Worm (Caenorhabditis elegans) whole organism, L4 larva: ENCODE data around the gene egas-3.
A peak's percentile ranks its signal among the peaks of the same experiment; 100 is the strongest.

ENCODE experiments used
- F26F4.8 ChIP-seq: fragments of 200-800 bp; sonication (Bioruptor generic); conservative IDR thresholded peaks from 2 replicates; pipeline ENCODE4 v1.3.6; 2022; ENCODE audit warnings: missing genetic modification characterization, missing compliant biosample characterization
- Y5F2A.4 ChIP-seq: fragments of 200-800 bp; sonication (Bioruptor generic); optimal IDR thresholded peaks from 2 replicates; lab custom pipeline; 2018; ENCODE audit warnings: mild to moderate bottlenecking, missing genetic modification characterization, missing compliant biosample characterization
- Y75B8A.6 ChIP-seq: fragments of 200-800 bp; sonication (Bioruptor generic); IDR thresholded peaks from 2 replicates; pipeline ENCODE4 v1.3.6; 2022; ENCODE audit warnings: missing genetic modification reagents, missing genetic modification characterization, missing compliant biosample characterization
- aha-1 ChIP-seq: fragments of 150-350 bp; peaks from one replicate; lab custom pipeline; 2014; ENCODE audit warnings: missing biosample characterization, missing genetic modification characterization
- ceh-28 ChIP-seq: fragments of 150-350 bp; optimal IDR thresholded peaks from 2 replicates; lab custom pipeline; 2014; ENCODE audit warnings: missing biosample characterization, missing genetic modification reagents, missing genetic modification characterization
- ces-1 ChIP-seq: fragments of 150-350 bp; sonication (generic microtip); optimal IDR thresholded peaks from 4 replicates; lab custom pipeline; 2014; ENCODE audit warnings: missing biosample characterization, missing genetic modification reagents, missing genetic modification characterization
- cey-2 ChIP-seq: sonication (generic microtip); optimal IDR thresholded peaks from 3 replicates; lab custom pipeline; 2017; ENCODE audit warnings: missing genetic modification characterization, mild to moderate bottlenecking, missing compliant biosample characterization, antibody characterized with exemption, borderline replicate concordance; ENCODE audit not compliant: insufficient read depth
- ctbp-1 ChIP-seq: fragments of 200-800 bp; sonication (Bioruptor generic); IDR thresholded peaks from 2 replicates; pipeline ENCODE4 v1.3.6; 2022; ENCODE audit warnings: missing genetic modification reagents, missing genetic modification characterization, missing compliant biosample characterization
- daf-12 ChIP-seq: fragments of 150-350 bp; optimal IDR thresholded peaks from 2 replicates; lab custom pipeline; 2014; ENCODE audit warnings: missing biosample characterization, missing genetic modification reagents, missing genetic modification characterization
- dmd-9 ChIP-seq: fragments of 200-800 bp; sonication (Bioruptor generic); IDR thresholded peaks from 2 replicates; pipeline ENCODE4 v1.3.6; 2022; ENCODE audit warnings: missing genetic modification reagents, missing genetic modification characterization, missing compliant biosample characterization
- dpl-1 ChIP-seq: fragments of 150-350 bp; optimal IDR thresholded peaks from 2 replicates; lab custom pipeline; 2014; ENCODE audit warnings: missing biosample characterization, missing genetic modification reagents, missing genetic modification characterization
- dve-1 ChIP-seq: sonication (generic microtip); optimal IDR thresholded peaks from 2 replicates; lab custom pipeline; 2017; ENCODE audit warnings: antibody characterized with exemption, mild to moderate bottlenecking, missing genetic modification characterization, missing compliant biosample characterization; ENCODE audit not compliant: insufficient read depth
- egl-43 ChIP-seq: fragments of 200-800 bp; sonication (Bioruptor generic); IDR thresholded peaks from 2 replicates; pipeline ENCODE4 v1.3.6; 2022; ENCODE audit warnings: missing genetic modification reagents, missing genetic modification characterization, missing compliant biosample characterization
- fkh-10 ChIP-seq: fragments of 150-350 bp; optimal IDR thresholded peaks from 2 replicates; lab custom pipeline; 2014; ENCODE audit warnings: missing biosample characterization, missing genetic modification reagents, missing genetic modification characterization
- hlh-30 ChIP-seq: sonication (generic microtip); optimal IDR thresholded peaks from 2 replicates; lab custom pipeline; 2017; ENCODE audit warnings: antibody characterized with exemption, mild to moderate bottlenecking, missing genetic modification characterization, missing compliant biosample characterization; ENCODE audit not compliant: insufficient read depth
- lin-1 ChIP-seq: fragments of 200-800 bp; sonication (Bioruptor generic); IDR thresholded peaks from 2 replicates; pipeline ENCODE4 v1.3.6; 2022; ENCODE audit warnings: missing genetic modification reagents, missing genetic modification characterization, missing compliant biosample characterization
- lin-38 ChIP-seq: fragments of 200-800 bp; sonication (Bioruptor generic); IDR thresholded peaks from 2 replicates; pipeline ENCODE4 v1.3.6; 2022; ENCODE audit warnings: missing genetic modification reagents, missing genetic modification characterization, missing compliant biosample characterization
- lin-39 ChIP-seq: fragments of 150-350 bp; optimal IDR thresholded peaks from 2 replicates; lab custom pipeline; 2014; ENCODE audit warnings: missing biosample characterization, missing genetic modification reagents, missing genetic modification characterization
- lsy-2 ChIP-seq, 2 experiments: fragments of 150-350 bp in 1 of 2; sonication (generic microtip) in 1 of 2; optimal IDR thresholded peaks; 2 replicates each; lab custom pipeline; 2014 to 2017; ENCODE audit warnings: missing biosample characterization in 2 of 2, missing genetic modification characterization in 2 of 2
- mdt-29 ChIP-seq: fragments of 200-800 bp; sonication (Bioruptor generic); IDR thresholded peaks from 2 replicates; pipeline ENCODE4 v1.3.6; 2022; ENCODE audit warnings: missing genetic modification reagents, missing genetic modification characterization, missing compliant biosample characterization
- mep-1 ChIP-seq: fragments of 150-350 bp; sonication (generic microtip); optimal IDR thresholded peaks from 3 replicates; lab custom pipeline; 2014; ENCODE audit warnings: missing biosample characterization, missing genetic modification characterization
- mes-2 ChIP-seq: sonication (generic microtip); optimal IDR thresholded peaks from 2 replicates; lab custom pipeline; 2016; ENCODE audit warnings: missing genotype, mild to moderate bottlenecking, missing genetic modification characterization, missing compliant biosample characterization; ENCODE audit not compliant: poor library complexity, severe bottlenecking
- nhr-11 ChIP-seq: fragments of 150-350 bp; optimal IDR thresholded peaks from 2 replicates; lab custom pipeline; 2014; ENCODE audit warnings: missing biosample characterization, missing genetic modification characterization
- nhr-28 ChIP-seq: fragments of 150-350 bp; optimal IDR thresholded peaks from 2 replicates; lab custom pipeline; 2014; ENCODE audit warnings: missing biosample characterization, missing genetic modification characterization
- nhr-6 ChIP-seq: fragments of 150-350 bp; optimal IDR thresholded peaks from 2 replicates; lab custom pipeline; 2014; ENCODE audit warnings: missing biosample characterization, missing genetic modification characterization
- set-16 ChIP-seq: fragments of 200-800 bp; sonication (Bioruptor generic); IDR thresholded peaks from 2 replicates; pipeline ENCODE4 v1.3.6; 2022; ENCODE audit warnings: missing genetic modification reagents, missing genetic modification characterization, missing compliant biosample characterization
- snpc-1.2 ChIP-seq: fragments of 200-800 bp; sonication (Bioruptor generic); IDR thresholded peaks from 2 replicates; pipeline ENCODE4 v1.3.6; 2022; ENCODE audit warnings: missing genetic modification reagents, missing genetic modification characterization, missing compliant biosample characterization
- spr-1 ChIP-seq: sonication (generic microtip); optimal IDR thresholded peaks from 2 replicates; lab custom pipeline; 2016; ENCODE audit warnings: mild to moderate bottlenecking, missing genetic modification characterization, missing compliant biosample characterization
- unc-62 ChIP-seq, 3 experiments: fragments of 150-350 bp in 1 of 3; sonication (generic microtip); optimal IDR thresholded peaks in 2 of 3; peaks in 1 of 3; 1 replicate in 1 of 3; 2 replicates in 2 of 3; lab custom pipeline; 2014 to 2017; ENCODE audit warnings: missing biosample characterization in 3 of 3, missing genetic modification characterization in 3 of 3, missing genetic modification reagents in 3 of 3, missing genotype in 1 of 3

The egas-3 gene

DNA sequence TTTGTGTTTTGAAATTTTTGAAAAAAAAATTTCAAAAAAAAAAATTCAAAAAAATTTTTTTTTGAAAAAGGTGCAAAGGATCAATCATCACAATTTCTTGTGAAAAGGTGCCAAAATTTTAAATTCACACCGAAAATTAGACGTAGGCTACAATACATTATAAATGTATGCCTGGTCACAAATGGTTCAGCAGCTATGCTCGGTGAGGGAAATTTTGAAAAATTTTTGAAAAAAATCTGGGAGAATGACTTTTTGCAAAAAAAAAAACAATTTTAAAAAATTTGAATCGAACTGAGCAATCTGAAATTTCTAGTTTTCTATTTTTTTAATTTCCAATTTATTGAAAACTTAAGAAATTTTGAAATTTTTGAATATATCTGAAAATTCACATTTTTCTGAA lies at the start of gene egas-3:
TSS of gene egas-3 (minus strand) at position 101 of the 400 bp plus-strand sequence.
- TF ChIP-seq nhr-28 (tag; lab: Kevin White, UChicago) (no peak), F26F4.8 (GFP tag; lab: Robert Waterston, UW) (no peak), dve-1 (tag; lab: Kevin White, UChicago) (no peak), spr-1 (tag; lab: Kevin White, UChicago) (no peak), dpl-1 (GFP tag; lab: Kevin White, UChicago) (no peak), mes-2 (tag; lab: Kevin White, UChicago) (no peak)

DNA sequence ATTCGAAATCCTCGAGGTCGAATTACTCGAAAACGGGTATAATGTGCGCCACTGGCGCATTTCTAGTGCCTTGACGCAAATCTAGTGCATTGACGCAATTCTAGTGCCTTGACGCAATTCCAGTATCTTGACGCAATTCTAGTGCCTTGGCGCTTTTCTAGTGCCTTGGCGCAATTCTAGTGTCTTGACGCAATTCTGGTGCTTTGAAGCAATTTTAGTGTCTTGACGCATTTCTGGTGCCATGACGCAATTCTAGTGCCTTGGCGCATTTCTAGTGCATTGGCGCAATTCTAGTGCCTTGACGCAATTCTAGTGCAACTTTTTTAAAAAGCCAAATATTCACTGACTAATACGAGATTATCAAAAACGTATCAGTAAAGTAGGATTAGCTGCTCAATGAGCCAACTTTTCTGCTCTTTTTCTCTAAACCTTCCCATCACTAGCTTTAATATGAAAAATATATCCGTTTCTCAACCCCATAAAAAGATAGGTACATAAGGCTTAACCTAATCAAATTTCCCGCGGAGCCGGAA lies 48.4 kb upstream of the egas-3 start, which contains the start of gene Y69H2.17:
TSS of gene Y69H2.17 (plus strand) at position 483 of the 533 bp plus-strand sequence.
- TF ChIP-seq unc-62 (GFP tag; optimal IDR thresholded peaks at IDR 0.05 in 1 of 2; lab: Kevin White, UChicago): peak in 1 of 2 experiments; percentile 30
- TF ChIP-seq unc-62 (tag; optimal IDR thresholded peaks at IDR 0.05; lab: Kevin White, UChicago): no peak
- TF ChIP-seq Y5F2A.4 (GFP tag; lab: Kevin White, UChicago): no peak

DNA sequence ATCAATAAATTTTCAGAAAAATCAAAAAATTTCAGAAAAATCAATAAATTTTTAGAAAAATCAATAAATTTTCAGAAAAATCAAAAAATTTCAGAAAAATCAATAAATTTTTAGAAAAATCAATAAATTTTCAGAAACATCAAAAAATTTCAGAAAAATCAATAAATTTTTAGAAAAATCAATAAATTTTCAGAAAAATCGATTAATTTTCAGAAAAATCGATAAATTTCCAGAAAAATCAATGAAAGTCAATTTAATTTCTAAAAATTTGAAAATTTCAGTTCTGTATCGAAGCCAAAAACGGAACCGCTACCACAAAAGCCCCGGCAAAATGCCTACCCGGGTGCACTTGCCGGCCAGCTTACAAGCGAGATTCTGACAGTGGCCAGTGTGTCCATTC lies 39.2 kb upstream of the egas-3 start:
- peak; percentile 37 for TF ChIP-seq ceh-28 (tag; lab: Kevin White, UChicago)

DNA sequence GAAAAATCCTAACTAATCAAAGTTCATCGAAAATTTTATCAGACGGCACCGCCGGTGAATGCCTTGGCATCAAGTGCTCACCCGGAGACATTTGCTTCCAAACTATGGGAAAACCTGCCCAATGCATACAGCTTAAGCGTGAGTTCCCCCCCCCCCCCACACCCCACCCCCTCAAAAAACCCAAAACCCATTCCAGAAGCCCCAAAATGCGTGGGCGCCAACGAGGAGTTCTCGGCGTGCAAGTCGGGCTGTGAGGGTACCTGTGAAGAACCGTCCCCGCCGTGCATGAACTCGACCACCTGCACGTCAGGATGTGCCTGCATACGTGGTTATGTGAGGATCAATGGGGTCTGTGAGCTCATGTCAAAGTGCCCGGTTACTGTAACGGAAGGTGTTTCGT lies 38.2 kb upstream of the egas-3 start:
- TF ChIP-seq cey-2 (tag; lab: Kevin White, UChicago): no peak
- no peak for TF ChIP-seq egl-43 (GFP tag; lab: Robert Waterston, UW)
- TF ChIP-seq set-16 (GFP tag; lab: Robert Waterston, UW): peak; percentile 70; the same call in 1 of the 2 replicates

DNA sequence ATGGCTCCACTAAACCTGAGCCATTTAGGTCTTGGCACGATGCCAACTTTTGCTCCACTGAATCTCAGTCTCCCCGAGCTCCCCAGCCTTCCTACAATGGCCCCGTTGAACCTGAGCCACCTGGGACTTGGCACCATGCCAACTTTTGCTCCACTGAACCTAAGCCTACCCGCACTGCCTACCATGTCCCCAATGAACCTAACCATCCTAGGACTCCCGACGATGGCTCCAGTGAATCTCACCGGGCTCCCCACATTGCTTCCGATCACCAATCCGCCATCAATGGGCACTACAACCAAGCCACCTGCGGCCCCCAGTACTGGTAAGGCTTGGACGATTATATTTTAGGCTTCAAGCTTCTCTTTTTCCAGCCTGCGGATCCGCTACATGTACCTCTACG lies 35.7 kb upstream of the egas-3 start:
- 0 out of 2 replicates have a peak, but pooled peaks have one; percentile 21 for TF ChIP-seq set-16 (GFP tag; lab: Robert Waterston, UW)
- TF ChIP-seq dmd-9 (GFP tag; lab: Robert Waterston, UW): 0 out of 2 replicates have a peak, but pooled peaks have one; percentile 9
- peak in 1 of 2 experiments; percentile 58 for TF ChIP-seq unc-62 (GFP tag; optimal IDR thresholded peaks at IDR 0.05 in 1 of 2; lab: Kevin White, UChicago)
- no peak for TF ChIP-seq unc-62 (tag; optimal IDR thresholded peaks at IDR 0.05; lab: Kevin White, UChicago)
- 0 out of 2 replicates have a peak, but pooled peaks have one; percentile 18 for TF ChIP-seq snpc-1.2 (GFP tag; lab: Robert Waterston, UW)
- TF ChIP-seq hlh-30 (tag; lab: Kevin White, UChicago): no peak
- TF ChIP-seq, all 104 proteins: peak for 4

DNA sequence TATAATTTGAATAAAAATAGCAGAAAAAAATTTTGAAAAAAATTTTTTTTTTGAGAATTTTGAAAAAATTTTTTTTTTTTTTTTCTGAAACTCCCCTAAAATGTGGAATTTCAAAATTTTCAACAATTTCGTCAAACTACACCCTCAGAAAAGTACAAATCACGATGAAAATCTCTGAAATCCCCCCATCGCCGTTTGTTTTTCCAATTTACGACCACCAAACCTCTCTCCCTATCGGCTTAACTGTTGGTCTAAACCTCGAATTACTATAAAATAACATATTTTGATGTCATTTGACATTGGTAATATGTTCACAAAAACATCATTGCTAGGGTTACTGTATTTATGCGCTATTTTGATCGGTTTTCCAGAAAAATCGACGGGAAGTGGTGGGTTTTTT lies 33.9 kb upstream of the egas-3 start, which contains the start of gene Y69H2.10:
TSS of gene Y69H2.10 (plus strand) at position 301 of the 400 bp plus-strand sequence.
- TF ChIP-seq nhr-11 (tag; lab: Kevin White, UChicago): no peak
- TF ChIP-seq fkh-10 (GFP tag; lab: Kevin White, UChicago): no peak
- no peak for TF ChIP-seq ctbp-1 (GFP tag; lab: Robert Waterston, UW)
- TF ChIP-seq ces-1 (GFP tag; lab: Kevin White, UChicago): no peak
- no peak for TF ChIP-seq mdt-29
- no peak for TF ChIP-seq dve-1 (tag; lab: Kevin White, UChicago)
- no peak for TF ChIP-seq lsy-2 (tag; optimal IDR thresholded peaks at IDR 0.05; lab: Kevin White, UChicago)
- TF ChIP-seq, all 104 proteins: peak for 0

DNA sequence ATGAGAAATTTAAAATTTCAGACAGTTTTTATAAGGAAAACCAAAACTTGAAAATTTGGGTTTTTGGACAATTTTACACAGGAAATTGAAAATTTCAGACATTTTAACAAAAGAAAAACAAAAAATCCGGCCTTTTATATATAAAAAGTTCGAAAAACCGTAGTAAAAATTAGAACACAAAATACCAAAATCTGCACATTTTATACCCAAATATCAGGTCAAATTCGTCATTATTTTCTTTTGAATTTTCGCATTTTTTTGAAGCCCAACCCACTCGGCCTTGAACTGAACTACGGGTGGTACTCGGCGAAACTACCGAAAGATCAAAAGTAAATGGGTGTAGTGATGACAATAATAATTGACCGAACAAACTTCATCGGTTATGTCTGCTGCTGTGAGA lies 31.0 kb upstream of the egas-3 start:
- TF ChIP-seq daf-12 (tag; lab: Kevin White, UChicago): no peak
- no peak for TF ChIP-seq lin-1 (GFP tag; lab: Robert Waterston, UW)
- TF ChIP-seq mep-1: no peak
- TF ChIP-seq nhr-6 (tag; lab: Kevin White, UChicago): no peak
- TF ChIP-seq aha-1: peak; percentile 92
- TF ChIP-seq lin-38 (GFP tag; lab: Robert Waterston, UW): no peak
- no peak for TF ChIP-seq lin-39 (tag; lab: Kevin White, UChicago)
- no peak for TF ChIP-seq Y75B8A.6 (GFP tag; lab: Robert Waterston, UW)
